Worm (Caenorhabditis elegans) whole organism, L4 larva: ENCODE results near the gene clec-26.

Source experiments
- F49E8.2 ChIP-seq: sonication (generic microtip); optimal IDR thresholded peaks from 2 replicates; lab custom pipeline; 2016; ENCODE audit warnings: missing compliant biosample characterization, mild to moderate bottlenecking, missing genetic modification characterization, borderline replicate concordance
- R02D3.7 ChIP-seq: fragments of 150-350 bp; sonication (generic microtip); optimal IDR thresholded peaks from 3 replicates; lab custom pipeline; 2014; ENCODE audit warnings: missing biosample characterization, missing genetic modification characterization
- Y105C5A.15 ChIP-seq: fragments of 200-800 bp; sonication (Bioruptor generic); IDR thresholded peaks from 2 replicates; pipeline ENCODE4 v1.3.6; 2022; ENCODE audit warnings: missing genetic modification characterization, missing compliant biosample characterization
- Y48G9A.11 ChIP-seq: fragments of 200-800 bp; sonication (Bioruptor generic); IDR thresholded peaks from 2 replicates; pipeline ENCODE4 v1.3.6; 2022; ENCODE audit warnings: missing genetic modification reagents, missing genetic modification characterization, missing compliant biosample characterization
- Y75B8A.6 ChIP-seq: fragments of 200-800 bp; sonication (Bioruptor generic); IDR thresholded peaks from 2 replicates; pipeline ENCODE4 v1.3.6; 2022; ENCODE audit warnings: missing genetic modification reagents, missing genetic modification characterization, missing compliant biosample characterization
- ZK546.5 ChIP-seq, 2 experiments: sonication (generic microtip); optimal IDR thresholded peaks; 2 replicates each; lab custom pipeline; 2017; ENCODE audit warnings: missing biosample characterization in 2 of 2, missing genetic modification characterization in 2 of 2
- aly-2 ChIP-seq: sonication (generic microtip); optimal IDR thresholded peaks from 2 replicates; lab custom pipeline; 2018; ENCODE audit warnings: missing biosample characterization, missing genetic modification characterization
- ceh-20 ChIP-seq: fragments of 200-800 bp; sonication (Bioruptor generic); IDR thresholded peaks from 2 replicates; pipeline ENCODE4 v1.3.6; 2022; ENCODE audit warnings: missing genetic modification reagents, missing genetic modification characterization, missing compliant biosample characterization
- ceh-28 ChIP-seq: fragments of 150-350 bp; optimal IDR thresholded peaks from 2 replicates; lab custom pipeline; 2014; ENCODE audit warnings: missing biosample characterization, missing genetic modification reagents, missing genetic modification characterization
- daf-19 ChIP-seq: fragments of 200-800 bp; sonication (Bioruptor generic); conservative IDR thresholded peaks from 2 replicates; pipeline ENCODE4 v1.3.6; 2022; ENCODE audit warnings: missing genetic modification characterization, missing compliant biosample characterization
- dmd-8 ChIP-seq: fragments of 200-800 bp; sonication (Bioruptor generic); IDR thresholded peaks from 2 replicates; pipeline ENCODE4 v1.3.6; 2022; ENCODE audit warnings: missing genetic modification characterization, missing compliant biosample characterization
- dpl-1 ChIP-seq: fragments of 150-350 bp; optimal IDR thresholded peaks from 2 replicates; lab custom pipeline; 2014; ENCODE audit warnings: missing biosample characterization, missing genetic modification reagents, missing genetic modification characterization
- duxl-1 ChIP-seq: sonication (generic microtip); optimal IDR thresholded peaks from 2 replicates; lab custom pipeline; 2016; ENCODE audit warnings: mild to moderate bottlenecking, missing genetic modification characterization, moderate library complexity, missing compliant biosample characterization; ENCODE audit not compliant: poor library complexity
- dve-1 ChIP-seq: sonication (generic microtip); optimal IDR thresholded peaks from 2 replicates; lab custom pipeline; 2017; ENCODE audit warnings: antibody characterized with exemption, mild to moderate bottlenecking, missing genetic modification characterization, missing compliant biosample characterization; ENCODE audit not compliant: insufficient read depth
- egl-27 ChIP-seq: sonication (generic microtip); optimal IDR thresholded peaks from 3 replicates; lab custom pipeline; 2017; ENCODE audit warnings: missing biosample characterization, missing genetic modification reagents, missing genetic modification characterization
- fkh-10 ChIP-seq: fragments of 150-350 bp; optimal IDR thresholded peaks from 2 replicates; lab custom pipeline; 2014; ENCODE audit warnings: missing biosample characterization, missing genetic modification reagents, missing genetic modification characterization
- hmg-1.1 ChIP-seq: fragments of 200-800 bp; sonication (Bioruptor generic); IDR thresholded peaks from 2 replicates; pipeline ENCODE4 v1.3.6; 2022; ENCODE audit warnings: missing genetic modification reagents, missing genetic modification characterization, missing compliant biosample characterization
- lin-1 ChIP-seq: fragments of 200-800 bp; sonication (Bioruptor generic); IDR thresholded peaks from 2 replicates; pipeline ENCODE4 v1.3.6; 2022; ENCODE audit warnings: missing genetic modification reagents, missing genetic modification characterization, missing compliant biosample characterization
- lin-39 ChIP-seq: fragments of 150-350 bp; optimal IDR thresholded peaks from 2 replicates; lab custom pipeline; 2014; ENCODE audit warnings: missing biosample characterization, missing genetic modification reagents, missing genetic modification characterization
- lir-3 ChIP-seq: sonication (generic microtip); optimal IDR thresholded peaks from 2 replicates; lab custom pipeline; 2016; ENCODE audit warnings: mild to moderate bottlenecking, missing genetic modification characterization, missing compliant biosample characterization
- mdt-29 ChIP-seq: fragments of 200-800 bp; sonication (Bioruptor generic); IDR thresholded peaks from 2 replicates; pipeline ENCODE4 v1.3.6; 2022; ENCODE audit warnings: missing genetic modification reagents, missing genetic modification characterization, missing compliant biosample characterization
- mep-1 ChIP-seq: fragments of 150-350 bp; sonication (generic microtip); optimal IDR thresholded peaks from 3 replicates; lab custom pipeline; 2014; ENCODE audit warnings: missing biosample characterization, missing genetic modification characterization
- nhr-10 ChIP-seq: fragments of 150-350 bp; optimal IDR thresholded peaks from 2 replicates; lab custom pipeline; 2014; ENCODE audit warnings: missing biosample characterization, missing genetic modification characterization
- nhr-237 ChIP-seq: sonication (generic microtip); optimal IDR thresholded peaks from 2 replicates; lab custom pipeline; 2017; ENCODE audit warnings: missing biosample characterization, missing genetic modification characterization
- nhr-41 ChIP-seq: fragments of 200-800 bp; sonication (Bioruptor generic); IDR thresholded peaks from 2 replicates; pipeline ENCODE4 v1.3.6; 2022; ENCODE audit warnings: missing genetic modification reagents, missing genetic modification characterization, missing compliant biosample characterization
- pha-4 ChIP-seq, 2 experiments: fragments of 150-350 bp in 1 of 2; fragments of 200-800 bp in 1 of 2; sonication (Bioruptor generic) in 1 of 2; IDR thresholded peaks in 1 of 2; optimal IDR thresholded peaks in 1 of 2; 2 replicates each; pipeline versions ENCODE4 v1.3.6 to Lab custom; 2014 to 2022; ENCODE audit warnings: missing genetic modification characterization in 2 of 2, missing genetic modification reagents in 2 of 2, missing biosample characterization in 1 of 2, missing compliant biosample characterization in 1 of 2
- rbr-2 ChIP-seq: sonication (generic microtip); optimal IDR thresholded peaks from 2 replicates; lab custom pipeline; 2016; ENCODE audit warnings: missing genotype, missing genetic modification characterization, missing compliant biosample characterization
- sdz-12 ChIP-seq: fragments of 200-800 bp; sonication (Bioruptor generic); optimal IDR thresholded peaks from 2 replicates; lab custom pipeline; 2018; ENCODE audit warnings: mild to moderate bottlenecking, missing genetic modification characterization, missing compliant biosample characterization
- skn-1 ChIP-seq: fragments of 150-350 bp; optimal IDR thresholded peaks from 2 replicates; lab custom pipeline; 2014; ENCODE audit warnings: missing biosample characterization, missing genetic modification characterization
- snpc-4 ChIP-seq: fragments of 150-350 bp; optimal IDR thresholded peaks from 2 replicates; lab custom pipeline; 2014; ENCODE audit warnings: missing biosample characterization, missing genetic modification characterization
- spr-1 ChIP-seq: sonication (generic microtip); optimal IDR thresholded peaks from 2 replicates; lab custom pipeline; 2016; ENCODE audit warnings: mild to moderate bottlenecking, missing genetic modification characterization, missing compliant biosample characterization
- tra-1 ChIP-seq: fragments of 200-800 bp; sonication (Bioruptor generic); IDR thresholded peaks from 2 replicates; pipeline ENCODE4 v1.3.6; 2022; ENCODE audit warnings: missing genetic modification reagents, missing genetic modification characterization, missing compliant biosample characterization
- zfp-3 ChIP-seq: fragments of 200-800 bp; sonication (Bioruptor generic); conservative IDR thresholded peaks from 2 replicates; pipeline ENCODE4 v1.3.6; 2022; ENCODE audit warnings: missing genetic modification reagents, missing genetic modification characterization, missing compliant biosample characterization
- ztf-11 ChIP-seq: fragments of 150-350 bp; optimal IDR thresholded peaks from 2 replicates; lab custom pipeline; 2014; ENCODE audit warnings: missing biosample characterization, missing genetic modification characterization

The clec-26 gene

DNA sequence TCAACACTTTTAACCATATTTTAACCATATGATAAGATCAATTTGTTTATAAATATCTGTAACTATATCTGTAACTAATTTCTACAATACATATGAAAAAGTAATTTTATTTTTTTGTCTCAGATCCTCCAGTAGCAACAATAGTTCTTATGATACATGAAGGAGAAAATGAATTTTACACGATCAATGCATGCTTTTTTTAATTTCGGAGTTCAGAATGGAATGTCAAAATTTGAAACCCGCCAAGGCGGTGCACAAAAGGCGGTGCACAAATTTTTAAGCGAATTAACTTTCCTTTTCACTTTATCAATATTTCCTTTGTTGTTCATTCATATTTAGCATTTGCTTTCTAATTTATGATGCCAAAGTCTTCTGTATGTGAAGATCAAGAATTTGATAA, 5.5 kb upstream of the clec-26 start, which contains the start of gene clec-25:
Gene clec-25, plus strand, starts transcription at position 301 of the 400 bp plus-strand sequence.
- TF ChIP-seq duxl-1 (tag; lab: Kevin White, UChicago) (no peak), rbr-2 (tag; lab: Kevin White, UChicago) (no peak), mep-1 (tag; lab: Kevin White, UChicago) (no peak), nhr-41 (GFP tag; lab: Robert Waterston, UW) (no peak), aly-2 (tag; lab: Kevin White, UChicago) (no peak), fkh-10 (GFP tag; lab: Kevin White, UChicago) (no peak)

DNA sequence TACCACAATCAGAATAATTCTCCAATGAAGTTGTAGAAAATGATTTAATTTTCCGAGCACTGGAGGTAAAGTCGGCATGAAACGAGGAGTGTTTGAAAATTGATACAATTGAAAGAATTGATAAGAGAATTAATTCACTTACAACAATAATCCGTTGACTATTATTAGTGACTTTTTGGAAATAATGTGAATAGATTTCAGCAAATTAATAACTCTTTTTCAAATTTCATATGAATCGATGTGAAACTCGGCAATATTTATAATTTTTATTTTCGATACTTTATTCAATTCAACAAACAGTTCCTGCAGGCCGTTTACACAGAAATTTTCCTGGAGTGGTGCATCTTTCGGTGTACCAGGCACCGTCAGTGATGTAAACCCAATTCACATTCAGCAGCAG, 3.6 kb downstream of the clec-26 start, which contains the start of gene clec-37:
Gene clec-37, minus strand, starts transcription at position 101 of the 400 bp plus-strand sequence.
- TF ChIP-seq daf-19 (GFP tag; lab: Robert Waterston, UW) (no peak), Y48G9A.11 (GFP tag; lab: Robert Waterston, UW) (no peak), ZK546.5 (tag; optimal IDR thresholded peaks at IDR 0.05; lab: Kevin White, UChicago) (no peak)

DNA sequence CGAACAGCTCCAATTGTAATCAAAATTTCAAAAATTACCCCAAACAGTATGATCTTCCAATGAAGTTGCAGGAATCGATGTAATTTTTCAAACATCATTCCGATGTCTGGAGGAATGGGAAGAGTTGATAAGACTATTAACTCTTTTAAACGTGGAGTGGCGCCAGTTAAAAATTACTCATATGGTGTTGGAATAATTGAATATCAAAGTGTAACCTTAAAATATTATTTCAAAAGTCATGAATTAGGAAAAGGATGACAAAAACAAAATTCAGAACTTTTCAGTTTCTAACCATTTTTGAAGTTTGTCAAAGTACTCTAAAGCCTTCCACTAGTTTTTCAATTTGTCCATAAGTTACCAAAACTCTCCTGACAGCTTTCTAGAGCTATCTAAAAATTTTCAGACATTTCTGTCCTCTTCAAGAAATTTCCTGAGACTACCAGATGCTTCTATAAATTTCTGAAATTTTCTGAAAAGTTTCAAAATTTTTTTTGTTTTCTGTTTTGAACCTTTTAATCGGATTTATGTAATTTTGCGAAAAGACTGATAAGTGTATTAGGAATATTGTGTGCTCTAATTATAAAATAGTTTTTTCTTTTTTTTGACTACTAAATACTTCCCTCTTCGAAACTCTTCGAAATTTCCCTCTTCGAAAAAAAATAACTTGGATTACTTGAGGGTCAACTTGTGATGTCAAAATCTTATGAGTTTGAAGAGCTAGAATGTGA, 5.7 kb downstream of the clec-26 start, which contains the start of the genes clec-35 and clec-27:
Gene clec-35, minus strand, starts transcription at position 101 of the 728 bp plus-strand sequence.
Gene clec-27, plus strand, starts transcription at position 678 of the 728 bp plus-strand sequence.
- TF ChIP-seq lin-1 (no peak), snpc-4 (tag; lab: Kevin White, UChicago) (no peak), sdz-12 (GFP tag; lab: Kevin White, UChicago) (no peak), spr-1 (tag; lab: Kevin White, UChicago) (no peak), nhr-10 (tag; lab: Kevin White, UChicago) (no peak), lin-39 (no peak), zfp-3 (GFP tag; lab: Robert Waterston, UW) (no peak), egl-27 (tag; lab: Kevin White, UChicago) (no peak), tra-1 (no peak), dmd-8 (no peak), Y75B8A.6 (no peak), Y105C5A.15 (GFP tag; lab: Robert Waterston, UW) (no peak), F49E8.2 (tag; lab: Kevin White, UChicago) (no peak), dpl-1 (GFP tag; lab: Kevin White, UChicago) (no peak)
- TF ChIP-seq, all 104 proteins: peak for 0

DNA sequence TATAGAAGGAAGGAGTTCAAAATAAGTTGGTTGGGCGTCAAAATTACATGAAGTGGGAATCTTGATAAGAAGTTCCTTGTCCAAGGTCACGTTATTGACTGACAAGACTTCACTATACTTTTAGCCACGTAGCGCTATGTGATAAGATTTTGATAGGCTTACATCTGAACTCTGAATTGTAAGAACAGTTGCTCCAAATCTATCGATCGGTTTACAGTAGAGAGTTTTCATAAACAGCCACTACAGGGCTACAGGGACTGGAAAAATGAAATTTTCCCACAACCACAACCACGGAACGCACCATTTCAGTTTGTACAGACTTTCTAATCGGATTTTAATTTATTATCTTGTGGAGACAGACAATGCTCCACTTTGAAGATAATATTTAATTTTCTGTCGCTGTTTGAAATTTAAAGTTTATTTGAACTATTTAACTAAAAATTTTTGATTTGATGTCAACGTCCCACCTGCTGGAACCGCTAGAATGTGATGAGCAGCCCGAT, 9.6 kb downstream of the clec-26 start, which contains the start of the genes clec-31 and clec-22:
Gene clec-31, minus strand, starts transcription at position 101 of the 503 bp plus-strand sequence.
Gene clec-22, plus strand, starts transcription at position 453 of the 503 bp plus-strand sequence.
- no peak for TF ChIP-seq rbr-2 (tag; lab: Kevin White, UChicago)
- TF ChIP-seq mdt-29 = no peak
- no peak for TF ChIP-seq lir-3 (tag; lab: Kevin White, UChicago)
- no peak for TF ChIP-seq pha-4 (GFP tag; IDR thresholded peaks at IDR 0.05; lab: Robert Waterston, UW)
- TF ChIP-seq pha-4 (tag; optimal IDR thresholded peaks at IDR 0.05; lab: Kevin White, UChicago) = no peak
- no peak for TF ChIP-seq dve-1 (tag; lab: Kevin White, UChicago)
- no peak for TF ChIP-seq hmg-1.1 (GFP tag; lab: Robert Waterston, UW)
- TF ChIP-seq skn-1 (tag; lab: Kevin White, UChicago) = no peak
- no peak for TF ChIP-seq ceh-28 (tag; lab: Kevin White, UChicago)
- TF ChIP-seq ceh-20 (GFP tag; lab: Robert Waterston, UW) = no peak
- TF ChIP-seq nhr-237 (tag; lab: Kevin White, UChicago) = no peak
- TF ChIP-seq ztf-11 (tag; lab: Kevin White, UChicago) = no peak
- no peak for TF ChIP-seq R02D3.7
